Worm (Caenorhabditis elegans) whole organism, L4 larva: ENCODE data around the gene nhr-176.
"Not testable (repeated sequence)": the region's sequence is repeated elsewhere in the genome, so short reads cannot be mapped to it uniquely, and the experiment has no call there.

Source experiments
- F10B5.3 ChIP-seq: sonication (generic microtip); optimal IDR thresholded peaks from 2 replicates; lab custom pipeline; 2016; ENCODE audit warnings: mild to moderate bottlenecking, missing genetic modification characterization, missing compliant biosample characterization
- aha-1 ChIP-seq: fragments of 150-350 bp; peaks from one replicate; lab custom pipeline; 2014; ENCODE audit warnings: missing biosample characterization, missing genetic modification characterization
- attf-4 ChIP-seq: sonication (generic microtip); optimal IDR thresholded peaks from 3 replicates; lab custom pipeline; 2017; ENCODE audit warnings: missing biosample characterization, missing genetic modification characterization
- ceh-32 ChIP-seq: sonication (generic microtip); optimal IDR thresholded peaks from 2 replicates; lab custom pipeline; 2016; ENCODE audit warnings: mild to moderate bottlenecking, missing genetic modification characterization, missing compliant biosample characterization; ENCODE audit not compliant: poor library complexity
- daf-16 ChIP-seq, 3 experiments: sonication (generic microtip); optimal IDR thresholded peaks; 2 replicates each; lab custom pipeline; 2016 to 2017; ENCODE audit warnings: missing genetic modification characterization in 3 of 3, missing genetic modification reagents in 3 of 3, mild to moderate bottlenecking in 2 of 3, missing compliant biosample characterization in 2 of 3, missing biosample characterization in 1 of 3, moderate library complexity in 1 of 3
- dmd-6 ChIP-seq: fragments of 200-800 bp; sonication (Bioruptor generic); IDR thresholded peaks from 2 replicates; pipeline ENCODE4 v1.3.6; 2022; ENCODE audit warnings: missing genetic modification reagents, missing genetic modification characterization, missing compliant biosample characterization
- dpl-1 ChIP-seq: fragments of 150-350 bp; optimal IDR thresholded peaks from 2 replicates; lab custom pipeline; 2014; ENCODE audit warnings: missing biosample characterization, missing genetic modification reagents, missing genetic modification characterization
- duxl-1 ChIP-seq: sonication (generic microtip); optimal IDR thresholded peaks from 2 replicates; lab custom pipeline; 2016; ENCODE audit warnings: mild to moderate bottlenecking, missing genetic modification characterization, moderate library complexity, missing compliant biosample characterization; ENCODE audit not compliant: poor library complexity
- dve-1 ChIP-seq: sonication (generic microtip); optimal IDR thresholded peaks from 2 replicates; lab custom pipeline; 2017; ENCODE audit warnings: antibody characterized with exemption, mild to moderate bottlenecking, missing genetic modification characterization, missing compliant biosample characterization; ENCODE audit not compliant: insufficient read depth
- egl-27 ChIP-seq: sonication (generic microtip); optimal IDR thresholded peaks from 3 replicates; lab custom pipeline; 2017; ENCODE audit warnings: missing biosample characterization, missing genetic modification reagents, missing genetic modification characterization
- egl-43 ChIP-seq: fragments of 200-800 bp; sonication (Bioruptor generic); IDR thresholded peaks from 2 replicates; pipeline ENCODE4 v1.3.6; 2022; ENCODE audit warnings: missing genetic modification reagents, missing genetic modification characterization, missing compliant biosample characterization
- gei-8 ChIP-seq: fragments of 200-800 bp; sonication (Bioruptor generic); optimal IDR thresholded peaks from 2 replicates; lab custom pipeline; 2018; ENCODE audit warnings: mild to moderate bottlenecking, missing genetic modification characterization, missing compliant biosample characterization
- hlh-11 ChIP-seq: fragments of 200-800 bp; sonication (Bioruptor generic); optimal IDR thresholded peaks from 2 replicates; lab custom pipeline; 2018; ENCODE audit warnings: mild to moderate bottlenecking, missing genetic modification characterization, missing compliant biosample characterization
- lin-38 ChIP-seq: fragments of 200-800 bp; sonication (Bioruptor generic); IDR thresholded peaks from 2 replicates; pipeline ENCODE4 v1.3.6; 2022; ENCODE audit warnings: missing genetic modification reagents, missing genetic modification characterization, missing compliant biosample characterization
- mep-1 ChIP-seq: fragments of 150-350 bp; sonication (generic microtip); optimal IDR thresholded peaks from 3 replicates; lab custom pipeline; 2014; ENCODE audit warnings: missing biosample characterization, missing genetic modification characterization
- mes-2 ChIP-seq: sonication (generic microtip); optimal IDR thresholded peaks from 2 replicates; lab custom pipeline; 2016; ENCODE audit warnings: missing genotype, mild to moderate bottlenecking, missing genetic modification characterization, missing compliant biosample characterization; ENCODE audit not compliant: poor library complexity, severe bottlenecking
- nhr-102 ChIP-seq: sonication (generic microtip); optimal IDR thresholded peaks from 2 replicates; lab custom pipeline; 2016; ENCODE audit warnings: mild to moderate bottlenecking, missing genetic modification characterization, moderate library complexity, missing compliant biosample characterization
- nhr-111 ChIP-seq: fragments of 200-800 bp; sonication (Bioruptor generic); optimal IDR thresholded peaks from 2 replicates; lab custom pipeline; 2018; ENCODE audit warnings: mild to moderate bottlenecking, missing genetic modification characterization, missing compliant biosample characterization
- nhr-25 ChIP-seq: sonication (generic microtip); optimal IDR thresholded peaks from 2 replicates; lab custom pipeline; 2017; ENCODE audit warnings: missing genetic modification characterization, mild to moderate bottlenecking, missing compliant biosample characterization, antibody characterized with exemption, moderate library complexity, borderline replicate concordance; ENCODE audit not compliant: insufficient read depth
- nhr-28 ChIP-seq: fragments of 150-350 bp; optimal IDR thresholded peaks from 2 replicates; lab custom pipeline; 2014; ENCODE audit warnings: missing biosample characterization, missing genetic modification characterization
- nhr-42 ChIP-seq: fragments of 200-800 bp; sonication (Bioruptor generic); IDR thresholded peaks from 2 replicates; pipeline ENCODE4 v1.3.6; 2022; ENCODE audit warnings: missing genetic modification characterization, missing compliant biosample characterization
- nhr-48 ChIP-seq: sonication (generic microtip); optimal IDR thresholded peaks from 2 replicates; lab custom pipeline; 2016; ENCODE audit warnings: mild to moderate bottlenecking, missing genetic modification characterization, missing compliant biosample characterization
- nhr-6 ChIP-seq: fragments of 150-350 bp; optimal IDR thresholded peaks from 2 replicates; lab custom pipeline; 2014; ENCODE audit warnings: missing biosample characterization, missing genetic modification characterization
- php-3 ChIP-seq: fragments of 200-800 bp; sonication (Bioruptor generic); IDR thresholded peaks from 2 replicates; pipeline ENCODE4 v1.3.6; 2022; ENCODE audit warnings: missing genetic modification reagents, missing genetic modification characterization, missing compliant biosample characterization
- rbr-2 ChIP-seq: sonication (generic microtip); optimal IDR thresholded peaks from 2 replicates; lab custom pipeline; 2016; ENCODE audit warnings: missing genotype, missing genetic modification characterization, missing compliant biosample characterization
- saeg-2 ChIP-seq: fragments of 200-800 bp; sonication (Bioruptor generic); IDR thresholded peaks from 2 replicates; pipeline ENCODE4 v1.3.6; 2022; ENCODE audit warnings: missing genetic modification reagents, missing genetic modification characterization, missing compliant biosample characterization
- set-16 ChIP-seq: fragments of 200-800 bp; sonication (Bioruptor generic); IDR thresholded peaks from 2 replicates; pipeline ENCODE4 v1.3.6; 2022; ENCODE audit warnings: missing genetic modification reagents, missing genetic modification characterization, missing compliant biosample characterization
- spr-1 ChIP-seq: sonication (generic microtip); optimal IDR thresholded peaks from 2 replicates; lab custom pipeline; 2016; ENCODE audit warnings: mild to moderate bottlenecking, missing genetic modification characterization, missing compliant biosample characterization
- tra-1 ChIP-seq: fragments of 200-800 bp; sonication (Bioruptor generic); IDR thresholded peaks from 2 replicates; pipeline ENCODE4 v1.3.6; 2022; ENCODE audit warnings: missing genetic modification reagents, missing genetic modification characterization, missing compliant biosample characterization
- unc-130 ChIP-seq: sonication (generic microtip); optimal IDR thresholded peaks from 2 replicates; lab custom pipeline; 2016; ENCODE audit warnings: missing genetic modification reagents, missing genetic modification characterization, missing compliant biosample characterization
- unc-62 ChIP-seq, 3 experiments: fragments of 150-350 bp in 1 of 3; sonication (generic microtip); optimal IDR thresholded peaks in 2 of 3; peaks in 1 of 3; 1 replicate in 1 of 3; 2 replicates in 2 of 3; lab custom pipeline; 2014 to 2017; ENCODE audit warnings: missing biosample characterization in 3 of 3, missing genetic modification characterization in 3 of 3, missing genetic modification reagents in 3 of 3, missing genotype in 1 of 3

Gene nhr-176

DNA sequence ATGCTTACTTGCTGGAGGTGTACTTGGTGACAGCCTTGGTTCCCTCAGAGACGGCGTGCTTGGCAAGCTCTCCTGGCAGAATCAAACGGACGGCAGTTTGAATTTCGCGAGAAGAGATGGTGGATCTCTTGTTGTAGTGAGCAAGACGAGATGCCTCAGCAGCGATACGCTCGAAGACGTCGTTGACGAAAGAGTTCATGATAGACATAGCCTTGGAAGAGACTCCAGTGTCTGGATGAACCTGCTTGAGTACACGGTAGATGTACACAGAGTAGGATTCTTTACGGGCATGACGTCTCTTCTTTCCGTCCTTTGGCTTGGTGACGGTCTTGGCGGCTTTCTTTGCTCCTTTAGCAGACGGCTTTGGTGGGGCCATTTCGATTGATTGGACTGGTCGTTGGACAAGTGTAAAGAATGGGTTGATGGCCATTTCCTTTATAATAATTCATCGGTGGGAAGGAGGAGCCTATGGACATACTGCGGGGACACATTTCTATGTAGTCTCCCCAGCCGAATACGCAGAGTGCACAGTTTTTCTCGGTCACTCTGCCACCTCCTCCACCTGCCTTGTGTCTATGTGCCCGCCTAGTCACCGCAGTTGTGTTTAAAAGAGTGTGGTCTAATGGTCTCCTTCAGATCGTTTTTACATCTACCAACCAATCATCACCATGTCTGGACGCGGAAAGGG is 30.8 kb upstream of the nhr-176 start, which contains the start of the genes his-4 and his-3:
Gene his-4, minus strand, starts transcription at position 376 of the 688 bp plus-strand sequence.
Gene his-3, plus strand, starts transcription at position 669 of the 688 bp plus-strand sequence.
- TF ChIP-seq dpl-1 (GFP tag; lab: Kevin White, UChicago) = peak; percentile 48
- TF ChIP-seq lin-38 = peak; percentile 23
- TF ChIP-seq nhr-42 (GFP tag; lab: Robert Waterston, UW) = peak; percentile 72; the same call in 1 of the 2 replicates
- peak; percentile 85 for TF ChIP-seq duxl-1 (tag; lab: Kevin White, UChicago)
- peak; percentile 74 for TF ChIP-seq nhr-25 (tag; lab: Kevin White, UChicago)
- peak; percentile 40 for TF ChIP-seq spr-1 (tag; lab: Kevin White, UChicago)
- TF ChIP-seq mep-1 (tag; lab: Kevin White, UChicago) = peak; percentile 75
- not testable (repeated sequence) for TF ChIP-seq daf-16 (GFP tag; optimal IDR thresholded peaks at IDR 0.05; lab: Kevin White, UChicago)
- TF ChIP-seq daf-16 (tag; optimal IDR thresholded peaks at IDR 0.05; lab: Kevin White, UChicago) = peak; percentile 73
- peak; percentile 5 for TF ChIP-seq nhr-6 (tag; lab: Kevin White, UChicago)
- peak; percentile 94 for TF ChIP-seq aha-1
- TF ChIP-seq nhr-28 (tag; lab: Kevin White, UChicago) = peak; percentile 64
- peak; percentile 62; the same call in 1 of the 2 replicates for TF ChIP-seq php-3 (GFP tag; lab: Robert Waterston, UW)
- TF ChIP-seq dve-1 (tag; lab: Kevin White, UChicago) = peak; percentile 98
- peak; percentile 53 for TF ChIP-seq dmd-6
- TF ChIP-seq mes-2 (tag; lab: Kevin White, UChicago) = peak; percentile 80
- TF ChIP-seq hlh-11 (tag; lab: Kevin White, UChicago) = peak; percentile 74
- TF ChIP-seq nhr-48 (tag; lab: Kevin White, UChicago) = peak; percentile 37
- peak; percentile 83 for TF ChIP-seq nhr-102 (tag; lab: Kevin White, UChicago)
- peak; percentile 32 for TF ChIP-seq rbr-2 (tag; lab: Kevin White, UChicago)

DNA sequence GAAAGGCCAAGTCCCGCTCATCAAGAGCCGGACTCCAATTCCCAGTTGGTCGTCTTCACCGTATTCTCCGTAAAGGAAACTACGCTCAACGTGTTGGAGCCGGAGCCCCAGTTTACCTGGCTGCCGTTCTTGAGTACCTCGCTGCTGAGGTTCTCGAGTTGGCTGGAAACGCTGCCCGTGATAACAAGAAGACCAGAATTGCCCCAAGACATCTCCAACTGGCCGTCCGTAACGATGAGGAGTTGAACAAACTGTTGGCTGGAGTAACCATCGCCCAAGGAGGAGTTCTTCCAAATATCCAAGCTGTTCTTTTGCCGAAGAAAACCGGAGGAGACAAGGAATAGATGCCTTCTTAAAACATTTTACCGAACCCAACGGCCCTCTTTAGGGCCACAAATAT is 30.3 kb upstream of the nhr-176 start:
- peak; percentile 47; the same call in 1 of the 2 replicates for TF ChIP-seq set-16 (GFP tag; lab: Robert Waterston, UW)

DNA sequence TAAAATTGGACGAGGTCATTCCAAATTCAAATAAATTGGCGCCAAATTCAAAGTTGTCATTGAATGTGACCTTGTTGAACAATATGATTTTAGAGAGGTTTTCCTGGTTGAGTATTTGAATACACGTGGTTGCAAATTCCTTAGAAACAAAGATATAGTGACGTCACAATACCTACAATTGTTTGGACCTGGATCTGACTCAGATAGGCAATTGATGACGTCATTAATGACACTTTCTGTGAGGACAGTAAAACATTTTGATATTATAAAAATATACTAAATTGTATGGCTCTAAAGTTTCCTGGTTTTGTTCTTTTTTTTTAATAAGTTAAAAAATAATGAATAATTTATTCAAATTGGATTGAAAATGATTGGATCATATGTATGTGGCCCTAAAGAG is 29.7 kb upstream of the nhr-176 start:
- no peak for TF ChIP-seq set-16 (GFP tag; lab: Robert Waterston, UW)
- TF ChIP-seq egl-43 (GFP tag; lab: Robert Waterston, UW) = no peak
- TF ChIP-seq nhr-6 (tag; lab: Kevin White, UChicago) = no peak
- no peak for TF ChIP-seq spr-1 (tag; lab: Kevin White, UChicago)
- no peak for TF ChIP-seq attf-4
- no peak for TF ChIP-seq tra-1
- no peak for TF ChIP-seq nhr-48 (tag; lab: Kevin White, UChicago)
- TF ChIP-seq egl-27 = no peak
- no peak for TF ChIP-seq nhr-102 (tag; lab: Kevin White, UChicago)
- no peak for TF ChIP-seq lin-38
- TF ChIP-seq F10B5.3 (tag; lab: Kevin White, UChicago) = no peak
- no peak for TF ChIP-seq dve-1 (tag; lab: Kevin White, UChicago)
- no peak for TF ChIP-seq unc-62 (GFP tag; optimal IDR thresholded peaks at IDR 0.05 in 1 of 2; lab: Kevin White, UChicago)
- TF ChIP-seq unc-62 (tag; optimal IDR thresholded peaks at IDR 0.05; lab: Kevin White, UChicago) = no peak
- TF ChIP-seq nhr-111 (GFP tag; lab: Kevin White, UChicago) = no peak
- TF ChIP-seq ceh-32 (tag; lab: Kevin White, UChicago) = no peak
- TF ChIP-seq gei-8 = no peak
- no peak for TF ChIP-seq unc-130
- no peak for TF ChIP-seq mep-1 (tag; lab: Kevin White, UChicago)
- TF ChIP-seq saeg-2 (GFP tag; lab: Robert Waterston, UW) = no peak
